Fruit fly (Drosophila melanogaster): ENCODE results near the gene Sarm.

Sarm gene

DNA sequence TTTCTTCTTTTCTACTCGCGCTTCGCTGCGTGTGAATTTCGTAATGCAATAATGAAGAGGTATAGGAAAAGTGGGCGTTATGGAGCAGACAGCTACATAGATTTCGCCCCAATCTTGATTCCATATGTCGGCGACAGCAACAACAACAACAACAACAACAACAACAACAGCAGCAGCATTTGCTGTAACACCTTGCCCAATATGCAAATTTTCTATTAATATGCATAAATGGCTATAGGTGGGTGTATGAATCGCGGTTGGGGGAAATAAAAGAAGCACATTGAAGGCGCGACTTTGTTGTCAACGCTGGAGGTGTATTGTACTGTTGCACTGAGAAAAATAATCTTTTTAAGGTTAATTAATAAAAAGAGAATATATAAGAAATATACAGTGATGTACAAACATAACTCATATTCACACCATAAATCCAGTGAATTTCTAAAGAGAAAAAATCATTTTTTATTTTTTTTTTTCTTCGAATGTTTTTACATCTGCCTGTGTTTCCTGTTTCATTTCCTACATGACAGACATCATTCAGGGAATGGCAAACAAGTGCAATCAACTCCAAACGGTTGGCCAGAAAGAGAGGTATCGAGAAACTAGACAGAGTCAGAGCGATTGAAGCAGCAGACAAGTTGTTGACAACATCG lies 22.1 kb upstream of the Sarm start (continued):
- TF ChIP-seq CG6854 (GFP tag; optimal IDR thresholded peaks at IDR 0.05) (no peak), CG2129 (GFP tag; IDR thresholded peaks at IDR 0.05; ENCODE audit: partially characterized antibody) (no peak), CG14860 (GFP tag; IDR thresholded peaks at IDR 0.05; ENCODE audit: partially characterized antibody) (no peak), zfh2 (GFP tag; optimal IDR thresholded peaks at IDR 0.05) (no peak), CG10462 (GFP tag; optimal IDR thresholded peaks at IDR 0.05) (no peak), B-H2 (GFP tag; optimal IDR thresholded peaks at IDR 0.05) (no peak), seq (GFP tag; IDR thresholded peaks at IDR 0.05) (no peak), tin (GFP tag; optimal IDR thresholded peaks at IDR 0.05) (peak; percentile 3), ranshi (GFP tag; IDR thresholded peaks at IDR 0.05) (no peak), Sox100B (GFP tag; optimal IDR thresholded peaks at IDR 0.05) (peak; percentile 42), CG16813 (GFP tag; IDR thresholded peaks at IDR 0.05; ENCODE audit: partially characterized antibody) (no peak), Ets65A (GFP tag) (peak; percentile 72), Trl (optimal IDR thresholded peaks at IDR 0.05) (no peak), Trl (GFP tag; optimal IDR thresholded peaks at IDR 0.05) (no peak), CG17361 (GFP tag; IDR thresholded peaks at IDR 0.05) (peak; percentile 33; the same call in 1 of the 3 replicates), luna (GFP tag; optimal IDR thresholded peaks at IDR 0.05) (no peak), CG10209 (GFP tag; optimal IDR thresholded peaks at IDR 0.05) (peak; percentile 19), Kr (GFP tag; optimal IDR thresholded peaks at IDR 0.05) (no peak), CG10979 (tag; optimal IDR thresholded peaks at IDR 0.05) (peak; percentile 31), Med (GFP tag) (no peak), CG10267 (tag; optimal IDR thresholded peaks at IDR 0.05) (peak; percentile 8), CG1024 (GFP tag; IDR thresholded peaks at IDR 0.05) (no peak), Meics (GFP tag; optimal IDR thresholded peaks at IDR 0.05) (no peak), trh (GFP tag; optimal IDR thresholded peaks at IDR 0.05) (no peak), Atf6 (GFP tag; IDR thresholded peaks at IDR 0.05) (no peak), Chrac-16 (GFP tag; optimal IDR thresholded peaks at IDR 0.05) (no peak), az2 (GFP tag; optimal IDR thresholded peaks at IDR 0.05) (peak; percentile 11), mam (GFP tag; optimal IDR thresholded peaks at IDR 0.05) (no peak), gsb (GFP tag; IDR thresholded peaks at IDR 0.05) (no peak), jing (GFP tag; optimal IDR thresholded peaks at IDR 0.05) (no peak), wdn (GFP tag; IDR thresholded peaks at IDR 0.05) (no peak), vvl (GFP tag; IDR thresholded peaks at IDR 0.05) (peak; percentile 84), CG3163 (GFP tag; optimal IDR thresholded peaks at IDR 0.05) (no peak), zfh1 (GFP tag; IDR thresholded peaks at IDR 0.05) (peak; percentile 46; the same call in 1 of the 3 replicates), wor (GFP tag; IDR thresholded peaks at IDR 0.05) (no peak), Neu2 (GFP tag; optimal IDR thresholded peaks at IDR 0.05; ENCODE audit: borderline replicate concordance) (no peak), ssp (GFP tag; IDR thresholded peaks at IDR 0.05) (no peak), CG18476 (GFP tag; optimal IDR thresholded peaks at IDR 0.05) (no peak), HLH3B (GFP tag; IDR thresholded peaks at IDR 0.05) (peak; percentile 28; the same call in 1 of the 2 replicates), dpn (GFP tag; optimal IDR thresholded peaks at IDR 0.05) (no peak), Atf-2 (GFP tag; optimal IDR thresholded peaks at IDR 0.05) (no peak), Six4 (GFP tag; optimal IDR thresholded peaks at IDR 0.05) (no peak), BEAF-32 (GFP tag; optimal IDR thresholded peaks at IDR 0.05) (no peak), lov (optimal IDR thresholded peaks at IDR 0.05) (no peak), lov (GFP tag; IDR thresholded peaks at IDR 0.05) (no peak), gro (GFP tag; optimal IDR thresholded peaks at IDR 0.05) (no peak), E2f2 (GFP tag; IDR thresholded peaks at IDR 0.05) (peak; percentile 10; the same call in 1 of the 2 replicates), CG7786 (GFP tag; optimal IDR thresholded peaks at IDR 0.05) (no peak), Nf-YB (GFP tag; optimal IDR thresholded peaks at IDR 0.05) (no peak), CG7357 (GFP tag; IDR thresholded peaks at IDR 0.05) (peak; percentile 43; the same call in 1 of the 3 replicates), CG14667 (GFP tag; IDR thresholded peaks at IDR 0.05) (no peak), pum (GFP tag; optimal IDR thresholded peaks at IDR 0.05) (no peak)

Measured in whole organism, embryonic.